Fruit fly (Drosophila melanogaster) whole organism, embryonic: ENCODE results near the gene PLCXD.

Source experiments
- Awh ChIP-seq: fragments of 200-800 bp; sonication (Bioruptor generic); IDR thresholded peaks from 2 replicates; pipeline ENCODE4, ENCODE4 v1.3.6; 2022; ENCODE audit warnings: missing biosample characterization, missing genetic modification characterization
- Bgb ChIP-seq: fragments of 200-800 bp; sonication (Bioruptor generic); IDR thresholded peaks from 2 replicates; pipeline ENCODE4 v1.3.6; 2022; ENCODE audit warnings: missing biosample characterization, missing genetic modification characterization; ENCODE audit not compliant: partially characterized antibody
- Blimp-1 ChIP-seq: fragments of 200-800 bp; sonication (Bioruptor generic); optimal IDR thresholded peaks from 3 replicates; lab custom pipeline; 2018; ENCODE audit warnings: missing biosample characterization, missing genetic modification characterization, mild to moderate bottlenecking, moderate library complexity, missing genetic modification reagents
- CG10147 ChIP-seq: fragments of 200-800 bp; sonication (Bioruptor generic); optimal IDR thresholded peaks from 2 replicates; lab custom pipeline; 2019; ENCODE audit warnings: missing biosample characterization, mild to moderate bottlenecking, missing genetic modification characterization, moderate library complexity
- CG11085 ChIP-seq: fragments of 200-800 bp; sonication (Bioruptor generic); IDR thresholded peaks from 2 replicates; pipeline ENCODE4 v1.3.6; 2022; ENCODE audit warnings: missing biosample characterization, missing genetic modification characterization
- CG11695 ChIP-seq: fragments of 200-800 bp; sonication (Bioruptor generic); IDR thresholded peaks from 3 replicates; pipeline ENCODE4 v1.3.6; 2022; ENCODE audit warnings: missing biosample characterization, missing genetic modification characterization
- CG12659 ChIP-seq: fragments of 200-800 bp; sonication (Bioruptor generic); optimal IDR thresholded peaks from 3 replicates; lab custom pipeline; 2017; ENCODE audit warnings: mild to moderate bottlenecking, missing biosample characterization, missing genetic modification reagents, missing genetic modification characterization
- CG13287 ChIP-seq: fragments of 200-800 bp; sonication (Bioruptor generic); IDR thresholded peaks from 2 replicates; pipeline ENCODE4 v1.3.6; 2022; ENCODE audit warnings: missing biosample characterization, missing genetic modification characterization; ENCODE audit not compliant: partially characterized antibody
- CG13775 ChIP-seq: fragments of 200-800 bp; sonication (Bioruptor generic); optimal IDR thresholded peaks from 3 replicates; lab custom pipeline; 2017; ENCODE audit warnings: missing biosample characterization, mild to moderate bottlenecking, missing genetic modification characterization
- CG1647 ChIP-seq: fragments of 200-800 bp; sonication (Bioruptor generic); optimal IDR thresholded peaks from 3 replicates; lab custom pipeline; 2016; ENCODE audit warnings: missing biosample characterization, missing genetic modification characterization
- CG2116 ChIP-seq: fragments of 200-800 bp; sonication (Bioruptor generic); optimal IDR thresholded peaks from 3 replicates; lab custom pipeline; 2018; ENCODE audit warnings: missing biosample characterization, mild to moderate bottlenecking, missing genetic modification characterization
- CG30431 ChIP-seq: fragments of 200-800 bp; sonication (Bioruptor generic); optimal IDR thresholded peaks from 2 replicates; lab custom pipeline; 2017; ENCODE audit warnings: missing biosample characterization, missing genetic modification characterization
- CG3281 ChIP-seq: fragments of 200-800 bp; sonication (Bioruptor generic); optimal IDR thresholded peaks from 3 replicates; lab custom pipeline; 2017; ENCODE audit warnings: missing biosample characterization, mild to moderate bottlenecking, missing genetic modification characterization
- CG34422 ChIP-seq: fragments of 200-800 bp; sonication (Bioruptor generic); IDR thresholded peaks from 3 replicates; pipeline ENCODE4 v1.3.6; 2022; ENCODE audit warnings: missing biosample characterization, missing genetic modification characterization
- CG3838 ChIP-seq: fragments of 200-800 bp; sonication (Bioruptor generic); optimal IDR thresholded peaks from 3 replicates; lab custom pipeline; 2016; ENCODE audit warnings: missing biosample characterization, missing genetic modification characterization
- CG5180 ChIP-seq: fragments of 200-800 bp; sonication (Bioruptor generic); optimal IDR thresholded peaks from 3 replicates; lab custom pipeline; 2017; ENCODE audit warnings: missing biosample characterization, missing genetic modification characterization, mild to moderate bottlenecking, moderate library complexity, missing genetic modification reagents
- CG5245 ChIP-seq: fragments of 200-800 bp; sonication (Bioruptor generic); optimal IDR thresholded peaks from 3 replicates; lab custom pipeline; 2016; ENCODE audit warnings: missing biosample characterization, missing genetic modification characterization
- CG6791 ChIP-seq: fragments of 200-800 bp; sonication (Bioruptor generic); IDR thresholded peaks from 3 replicates; pipeline ENCODE4 v1.3.6; 2022; ENCODE audit warnings: missing biosample characterization, missing genetic modification characterization; ENCODE audit not compliant: partially characterized antibody
- CG6854 ChIP-seq: fragments of 200-800 bp; sonication (Bioruptor generic); optimal IDR thresholded peaks from 3 replicates; lab custom pipeline; 2017; ENCODE audit warnings: missing biosample characterization, mild to moderate bottlenecking, missing genetic modification characterization
- CG8478 ChIP-seq: fragments of >200 bp; optimal IDR thresholded peaks from 2 replicates; lab custom pipeline; 2018
- CG9817 ChIP-seq: fragments of 200-800 bp; sonication (Bioruptor generic); optimal IDR thresholded peaks from 2 replicates; lab custom pipeline; 2018; ENCODE audit warnings: missing biosample characterization, mild to moderate bottlenecking, missing genetic modification characterization, moderate library complexity
- CG9932 ChIP-seq: fragments of 200-800 bp; sonication (Bioruptor generic); IDR thresholded peaks from 2 replicates; pipeline ENCODE4 v1.3.6; 2022; ENCODE audit warnings: missing biosample characterization, missing genetic modification characterization
- CTCF ChIP-seq: fragments of 200-800 bp; sonication (Bioruptor generic); optimal IDR thresholded peaks from 2 replicates; lab custom pipeline; 2017; ENCODE audit warnings: missing biosample characterization, mild to moderate bottlenecking, missing genetic modification characterization, moderate library complexity
- CkIIα-i1 ChIP-seq: fragments of 200-800 bp; sonication (Bioruptor generic); IDR thresholded peaks from 2 replicates; pipeline ENCODE4 v1.3.6; 2022; ENCODE audit warnings: missing biosample characterization, missing genetic modification characterization
- Dek ChIP-seq: fragments of 200-800 bp; sonication (Bioruptor generic); optimal IDR thresholded peaks from 3 replicates; lab custom pipeline; 2019; ENCODE audit warnings: missing biosample characterization, mild to moderate bottlenecking, missing genetic modification characterization, moderate library complexity
- Dip3 ChIP-seq: fragments of 200-800 bp; sonication (Bioruptor generic); optimal IDR thresholded peaks from 3 replicates; lab custom pipeline; 2016; ENCODE audit warnings: missing biosample characterization, missing genetic modification characterization
- Doc3 ChIP-seq: fragments of 200-800 bp; sonication (Bioruptor generic); IDR thresholded peaks from 3 replicates; pipeline ENCODE4 v1.3.6; 2022; ENCODE audit warnings: missing biosample characterization, missing genetic modification characterization; ENCODE audit not compliant: partially characterized antibody
- E2f2 ChIP-seq: fragments of 200-800 bp; sonication (Bioruptor generic); IDR thresholded peaks from 2 replicates; pipeline ENCODE4 v1.3.6; 2022; ENCODE audit warnings: missing biosample characterization, missing genetic modification characterization
- HLH4C ChIP-seq: fragments of 200-800 bp; sonication (Bioruptor generic); IDR thresholded peaks from 3 replicates; pipeline ENCODE4 v1.3.6; 2022; ENCODE audit warnings: missing biosample characterization, missing genetic modification characterization; ENCODE audit not compliant: partially characterized antibody
- HLHmδ ChIP-seq: fragments of 200-800 bp; sonication (Bioruptor generic); optimal IDR thresholded peaks from 2 replicates; lab custom pipeline; 2018; ENCODE audit warnings: missing biosample characterization, mild to moderate bottlenecking, missing genetic modification characterization, moderate library complexity
- HmgD ChIP-seq: fragments of 200-800 bp; sonication (Bioruptor generic); optimal IDR thresholded peaks from 3 replicates; lab custom pipeline; 2016; ENCODE audit warnings: missing biosample characterization, missing genetic modification characterization
- Hsf ChIP-seq: fragments of 200-800 bp; sonication (Bioruptor generic); optimal IDR thresholded peaks from 3 replicates; lab custom pipeline; 2016; ENCODE audit warnings: missing biosample characterization, missing genetic modification characterization
- Lpt ChIP-seq: fragments of >200 bp; optimal IDR thresholded peaks from 2 replicates; lab custom pipeline; 2018; ENCODE audit warnings: missing biosample characterization, missing genetic modification characterization
- MESR4 ChIP-seq: fragments of 200-800 bp; sonication (Bioruptor generic); optimal IDR thresholded peaks from 2 replicates; lab custom pipeline; 2018; ENCODE audit warnings: missing biosample characterization, mild to moderate bottlenecking, missing genetic modification characterization, moderate library complexity
- Meics ChIP-seq: fragments of 200-800 bp; sonication (Bioruptor generic); optimal IDR thresholded peaks from 2 replicates; lab custom pipeline; 2017; ENCODE audit warnings: missing biosample characterization, mild to moderate bottlenecking, missing genetic modification characterization
- Ravus ChIP-seq: fragments of 200-800 bp; sonication (Bioruptor generic); IDR thresholded peaks from 2 replicates; pipeline ENCODE4 v1.3.6; 2022; ENCODE audit warnings: missing biosample characterization, missing genetic modification characterization
- Trl ChIP-seq, 3 experiments: fragments of >200 bp in 2 of 3; fragments of 200-800 bp in 1 of 3; sonication (Bioruptor generic) in 1 of 3; optimal IDR thresholded peaks; 2 replicates in 1 of 3; 3 replicates in 2 of 3; lab custom pipeline; 2016 to 2017; ENCODE audit warnings: missing biosample characterization in 1 of 3, missing genetic modification characterization in 1 of 3
- ase ChIP-seq: fragments of 200-800 bp; sonication (Bioruptor generic); IDR thresholded peaks from 3 replicates; pipeline ENCODE4 v1.3.6; 2022; ENCODE audit warnings: missing biosample characterization, missing genetic modification characterization
- ato ChIP-seq: fragments of 200-800 bp; sonication (Bioruptor generic); IDR thresholded peaks from 2 replicates; pipeline ENCODE4 v1.3.6; 2022; ENCODE audit warnings: missing biosample characterization, missing genetic modification characterization; ENCODE audit not compliant: partially characterized antibody
- bsh ChIP-seq, 2 experiments: fragments of 200-800 bp; sonication (Bioruptor generic); optimal IDR thresholded peaks; 2 replicates each; lab custom pipeline; 2017 to 2018; ENCODE audit warnings: mild to moderate bottlenecking in 2 of 2, missing biosample characterization in 2 of 2, missing genetic modification characterization in 2 of 2, moderate library complexity in 1 of 2
- cad ChIP-seq: fragments of >200 bp; optimal IDR thresholded peaks from 2 replicates; lab custom pipeline; 2017; ENCODE audit warnings: missing biosample characterization, missing genetic modification characterization
- cato ChIP-seq: fragments of 200-800 bp; sonication (Bioruptor generic); optimal IDR thresholded peaks from 2 replicates; lab custom pipeline; 2016; ENCODE audit warnings: missing biosample characterization, missing genetic modification characterization, borderline replicate concordance
- disco-r ChIP-seq: fragments of 200-800 bp; sonication (Bioruptor generic); optimal IDR thresholded peaks from 2 replicates; lab custom pipeline; 2016; ENCODE audit warnings: missing biosample characterization, missing genetic modification characterization
- eve ChIP-seq, 2 experiments: fragments of >200 bp; optimal IDR thresholded peaks; 2 replicates each; lab custom pipeline; 2017; ENCODE audit warnings: missing biosample characterization in 2 of 2, missing genetic modification characterization in 2 of 2
- gcm2 ChIP-seq: fragments of 200-800 bp; sonication (Bioruptor generic); optimal IDR thresholded peaks from 2 replicates; lab custom pipeline; 2016; ENCODE audit warnings: missing biosample characterization, missing genetic modification characterization
- p53 ChIP-seq: fragments of 200-800 bp; sonication (Bioruptor generic); optimal IDR thresholded peaks from 2 replicates; lab custom pipeline; 2016; ENCODE audit warnings: missing biosample characterization, missing genetic modification characterization
- rib ChIP-seq: fragments of 200-800 bp; sonication (Bioruptor generic); IDR thresholded peaks from 2 replicates; pipeline ENCODE4 v1.3.6; 2022; ENCODE audit warnings: missing biosample characterization, missing genetic modification characterization
- sd ChIP-seq: fragments of 200-800 bp; sonication (Bioruptor generic); optimal IDR thresholded peaks from 3 replicates; lab custom pipeline; 2018; ENCODE audit warnings: missing biosample characterization, mild to moderate bottlenecking, missing genetic modification characterization, moderate library complexity
- tio ChIP-seq: fragments of 200-800 bp; sonication (Bioruptor generic); optimal IDR thresholded peaks from 2 replicates; lab custom pipeline; 2017; ENCODE audit warnings: missing biosample characterization, missing genetic modification characterization, inconsistent platforms
- ttk ChIP-seq: fragments of 200-800 bp; sonication (Bioruptor generic); IDR thresholded peaks from 2 replicates; pipeline ENCODE4 v2.1.2; 2022; ENCODE audit warnings: missing biosample characterization, missing genetic modification characterization

The PLCXD gene

dm6 chr2L:12055837-12056388 is 6.7 kb downstream of the PLCXD start, which contains the start of the genes JhI-21, RpL7-like and CG34164 (continued):
- TF ChIP-seq Blimp-1 (GFP tag; lab: Kevin White, UChicago) (no peak), disco-r (GFP tag; lab: Kevin White, UChicago) (no peak), eve (GFP tag; optimal IDR thresholded peaks at IDR 0.05; lab: Kevin White, UChicago) (no peak), HLHmδ (GFP tag; lab: Kevin White, UChicago) (peak; percentile 12), CG34422 (GFP tag; lab: Robert Waterston, UW) (peak; percentile 78; the same call in 2 of the 3 replicates), MESR4 (GFP tag; lab: Kevin White, UChicago) (no peak), Dip3 (GFP tag; lab: Kevin White, UChicago) (no peak), HmgD (no peak), Ravus (GFP tag; lab: Robert Waterston, UW) (no peak), CG13775 (GFP tag; lab: Kevin White, UChicago) (no peak), Dek (tag; lab: Kevin White, UChicago) (no peak), CG9817 (tag; lab: Kevin White, UChicago) (no peak), CG13287 (GFP tag; lab: Robert Waterston, UW) (peak; percentile 77), CG2116 (GFP tag; lab: Kevin White, UChicago) (peak; percentile 93), E2f2 (peak; percentile 98), ase (GFP tag; lab: Robert Waterston, UW) (no peak), CG3281 (GFP tag; lab: Kevin White, UChicago) (peak; percentile 6), CG8478 (no peak), Meics (GFP tag; lab: Kevin White, UChicago) (peak; percentile 22), CG9932 (GFP tag; lab: Robert Waterston, UW) (no peak), HLH4C (GFP tag; lab: Robert Waterston, UW) (peak; percentile 61; the same call in 2 of the 3 replicates), Lpt (GFP tag; lab: Kevin White, UChicago) (no peak), CG6791 (GFP tag; lab: Robert Waterston, UW) (peak; percentile 61), CG1647 (GFP tag; lab: Kevin White, UChicago) (no peak), p53 (GFP tag; lab: Kevin White, UChicago) (no peak), CG5180 (GFP tag; lab: Kevin White, UChicago) (no peak), CTCF (GFP tag; lab: Kevin White, UChicago) (no peak), sd (tag; lab: Kevin White, UChicago) (peak; percentile 49), CG11085 (no peak), cato (GFP tag; lab: Kevin White, UChicago) (no peak), bsh (GFP tag; optimal IDR thresholded peaks at IDR 0.05; lab: Kevin White, UChicago) (peak in 1 of 2 experiments; percentile 19), gcm2 (GFP tag; lab: Kevin White, UChicago) (no peak), CG10147 (GFP tag; lab: Kevin White, UChicago) (peak; percentile 28), rib (GFP tag; lab: Robert Waterston, UW) (no peak), CG12659 (GFP tag; lab: Kevin White, UChicago) (peak; percentile 2), ato (GFP tag; lab: Robert Waterston, UW) (peak; percentile 31; the same call in 1 of the 2 replicates), Hsf (GFP tag; lab: Kevin White, UChicago) (no peak), CG3838 (GFP tag; lab: Kevin White, UChicago) (no peak), CG30431 (GFP tag; lab: Kevin White, UChicago) (no peak), CG11695 (GFP tag; lab: Robert Waterston, UW) (no peak), Bgb (GFP tag; lab: Robert Waterston, UW) (peak; percentile 74), tio (GFP tag; lab: Kevin White, UChicago) (no peak), CG5245 (GFP tag; lab: Kevin White, UChicago) (no peak), cad (GFP tag; lab: Kevin White, UChicago) (no peak), CG6854 (peak; percentile 30), Awh (GFP tag; lab: Robert Waterston, UW) (no peak), Doc3 (GFP tag; lab: Robert Waterston, UW) (0 out of 3 replicates have a peak, but pooled peaks have one; percentile 53), CkIIα-i1 (GFP tag; lab: Robert Waterston, UW) (no peak), Trl (optimal IDR thresholded peaks at IDR 0.05; lab: Kevin White, UChicago) (peak; percentile 96 to 99), Trl (GFP tag; optimal IDR thresholded peaks at IDR 0.05; lab: Kevin White, UChicago) (peak; percentile 62), ttk (peak; percentile 58; the same call in 1 of the 2 replicates)
